Worm (Caenorhabditis elegans) whole organism, young adult: Measurements from ENCODE around the gene E02H4.5.

Experiments
- B0336.3 ChIP-seq: fragments of 200-800 bp; sonication (Bioruptor generic); IDR thresholded peaks from 2 replicates; pipeline ENCODE4 v1.3.6; 2022; ENCODE audit warnings: missing genetic modification characterization, missing compliant biosample characterization
- C17E4.6 ChIP-seq: fragments of 200-800 bp; sonication (Bioruptor generic); IDR thresholded peaks from 2 replicates; pipeline ENCODE4 v1.3.6; 2022; ENCODE audit warnings: missing genetic modification reagents, missing genetic modification characterization, missing compliant biosample characterization
- F10E7.11 ChIP-seq: sonication (generic microtip); optimal IDR thresholded peaks from 2 replicates; lab custom pipeline; 2017; ENCODE audit warnings: mild to moderate bottlenecking, missing genetic modification characterization, moderate library complexity, missing compliant biosample characterization
- F22D6.2 ChIP-seq: sonication (generic microtip); optimal IDR thresholded peaks from 2 replicates; lab custom pipeline; 2016; ENCODE audit warnings: mild to moderate bottlenecking, missing genetic modification characterization, missing compliant biosample characterization
- F33H1.4 ChIP-seq: fragments of 200-800 bp; sonication (Bioruptor generic); IDR thresholded peaks from 2 replicates; pipeline ENCODE4 v1.3.6; 2022; ENCODE audit warnings: missing genetic modification reagents, missing genetic modification characterization, missing compliant biosample characterization
- F49E8.2 ChIP-seq: sonication (generic microtip); optimal IDR thresholded peaks from 3 replicates; lab custom pipeline; 2017; ENCODE audit warnings: missing genetic modification characterization, mild to moderate bottlenecking, missing compliant biosample characterization, antibody characterized with exemption, moderate library complexity; ENCODE audit not compliant: insufficient read depth
- F57A8.1 ChIP-seq: fragments of 200-800 bp; sonication (Bioruptor generic); optimal IDR thresholded peaks from 2 replicates; lab custom pipeline; 2018; ENCODE audit warnings: mild to moderate bottlenecking, missing genetic modification characterization, moderate library complexity, missing compliant biosample characterization
- F57C9.4 ChIP-seq: sonication (generic microtip); optimal IDR thresholded peaks from 2 replicates; lab custom pipeline; 2017; ENCODE audit warnings: mild to moderate bottlenecking, missing genetic modification characterization, missing compliant biosample characterization
- K11D2.4 ChIP-seq: fragments of 200-800 bp; sonication (Bioruptor generic); IDR thresholded peaks from 2 replicates; pipeline ENCODE4 v1.3.6; 2022; ENCODE audit warnings: missing genetic modification reagents, missing genetic modification characterization, missing compliant biosample characterization
- K12H6.12 ChIP-seq: fragments of 200-800 bp; sonication (Bioruptor generic); optimal IDR thresholded peaks from 2 replicates; lab custom pipeline; 2018; ENCODE audit warnings: mild to moderate bottlenecking, missing genetic modification characterization, missing compliant biosample characterization
- T07F8.4 ChIP-seq: sonication (generic microtip); optimal IDR thresholded peaks from 2 replicates; lab custom pipeline; 2016; ENCODE audit warnings: mild to moderate bottlenecking, missing genetic modification characterization, moderate library complexity, missing compliant biosample characterization
- Y53F4B.3 ChIP-seq: fragments of 200-800 bp; sonication (Bioruptor generic); IDR thresholded peaks from 2 replicates; pipeline ENCODE4 v1.3.6; 2022; ENCODE audit warnings: missing genetic modification reagents, missing genetic modification characterization, missing compliant biosample characterization
- Y95B8A.8 ChIP-seq: fragments of 200-800 bp; sonication (Bioruptor generic); IDR thresholded peaks from 2 replicates; pipeline ENCODE4 v1.3.6; 2022; ENCODE audit warnings: missing genetic modification reagents, missing genetic modification characterization, missing compliant biosample characterization
- aptf-3 ChIP-seq: fragments of 200-800 bp; sonication (Bioruptor generic); IDR thresholded peaks from 2 replicates; pipeline ENCODE4 v1.3.6; 2022; ENCODE audit warnings: missing genetic modification characterization, missing compliant biosample characterization
- atf-7 ChIP-seq: sonication (generic microtip); optimal IDR thresholded peaks from 2 replicates; lab custom pipeline; 2017; ENCODE audit warnings: mild to moderate bottlenecking, missing genetic modification characterization, missing compliant biosample characterization
- athp-1 ChIP-seq: sonication (generic microtip); optimal IDR thresholded peaks from 2 replicates; lab custom pipeline; 2017; ENCODE audit warnings: mild to moderate bottlenecking, missing genetic modification characterization, missing compliant biosample characterization
- attf-3 ChIP-seq: fragments of 200-800 bp; sonication (Bioruptor generic); conservative IDR thresholded peaks from 2 replicates; pipeline ENCODE4 v1.3.6; 2022; ENCODE audit warnings: missing genetic modification reagents, missing genetic modification characterization, missing compliant biosample characterization
- attf-5 ChIP-seq: fragments of 200-800 bp; sonication (Bioruptor generic); optimal IDR thresholded peaks from 2 replicates; lab custom pipeline; 2018; ENCODE audit warnings: mild to moderate bottlenecking, missing genetic modification characterization, missing compliant biosample characterization
- attf-6 ChIP-seq: fragments of 200-800 bp; sonication (Bioruptor generic); IDR thresholded peaks from 2 replicates; pipeline ENCODE4 v1.3.6; 2022; ENCODE audit warnings: missing genetic modification reagents, missing genetic modification characterization, missing compliant biosample characterization
- bed-1 ChIP-seq: fragments of 200-800 bp; sonication (Bioruptor generic); IDR thresholded peaks from 2 replicates; pipeline ENCODE4 v1.3.6; 2022; ENCODE audit warnings: missing genetic modification reagents, missing genetic modification characterization, missing compliant biosample characterization
- ceh-100 ChIP-seq: fragments of 200-800 bp; sonication (Bioruptor generic); IDR thresholded peaks from 2 replicates; pipeline ENCODE4 v1.3.6; 2022; ENCODE audit warnings: missing genetic modification reagents, missing genetic modification characterization, missing compliant biosample characterization
- ceh-91 ChIP-seq: fragments of 200-800 bp; sonication (Bioruptor generic); IDR thresholded peaks from 2 replicates; pipeline ENCODE4 v1.3.6; 2022; ENCODE audit warnings: missing genetic modification reagents, missing genetic modification characterization, missing compliant biosample characterization
- chd-7 ChIP-seq: sonication (generic microtip); optimal IDR thresholded peaks from 2 replicates; lab custom pipeline; 2016; ENCODE audit warnings: mild to moderate bottlenecking, missing genetic modification characterization, moderate library complexity, missing compliant biosample characterization
- die-1 ChIP-seq: sonication (generic microtip); optimal IDR thresholded peaks from 2 replicates; lab custom pipeline; 2016; ENCODE audit warnings: missing genotype, mild to moderate bottlenecking, missing genetic modification characterization, missing compliant biosample characterization
- egrh-3 ChIP-seq: fragments of 200-800 bp; sonication (Bioruptor generic); IDR thresholded peaks from 2 replicates; pipeline ENCODE4 v1.3.6; 2022; ENCODE audit warnings: missing genetic modification reagents, missing genetic modification characterization, missing compliant biosample characterization
- hmg-1.2 ChIP-seq: fragments of 200-800 bp; sonication (Bioruptor generic); IDR thresholded peaks from 2 replicates; pipeline ENCODE4 v1.3.6; 2022; ENCODE audit warnings: missing genetic modification reagents, missing genetic modification characterization, missing compliant biosample characterization
- hmg-20 ChIP-seq: fragments of 200-800 bp; sonication (Bioruptor generic); IDR thresholded peaks from 2 replicates; pipeline ENCODE4 v1.3.6; 2022; ENCODE audit warnings: missing genetic modification reagents, missing genetic modification characterization, missing compliant biosample characterization
- hsf-1 ChIP-seq: fragments of 200-800 bp; sonication (Bioruptor generic); IDR thresholded peaks from 2 replicates; pipeline ENCODE4 v1.3.6; 2022; ENCODE audit warnings: missing genetic modification reagents, missing genetic modification characterization, missing compliant biosample characterization
- lin-35 ChIP-seq, 3 experiments: fragments of 150-350 bp in 2 of 3; sonication (generic microtip) in 1 of 3; optimal IDR thresholded peaks; 2 replicates each; lab custom pipeline; 2014 to 2018; ENCODE audit warnings: missing biosample characterization in 3 of 3, missing genetic modification characterization in 3 of 3, missing genetic modification reagents in 3 of 3
- lin-40 ChIP-seq: sonication (generic microtip); optimal IDR thresholded peaks from 2 replicates; lab custom pipeline; 2016; ENCODE audit warnings: missing genetic modification characterization, mild to moderate bottlenecking, missing compliant biosample characterization, missing genotype, missing genetic modification reagents
- lin-54 ChIP-seq: fragments of 200-800 bp; sonication (Bioruptor generic); optimal IDR thresholded peaks from 2 replicates; lab custom pipeline; 2018; ENCODE audit warnings: mild to moderate bottlenecking, missing genetic modification characterization, missing compliant biosample characterization
- lsy-27 ChIP-seq: sonication (generic microtip); optimal IDR thresholded peaks from 2 replicates; lab custom pipeline; 2017; ENCODE audit warnings: missing genetic modification characterization, mild to moderate bottlenecking, missing compliant biosample characterization, antibody characterized with exemption, missing genotype, borderline replicate concordance; ENCODE audit not compliant: insufficient read depth
- madf-10 ChIP-seq: sonication (generic microtip); optimal IDR thresholded peaks from 2 replicates; lab custom pipeline; 2016; ENCODE audit warnings: mild to moderate bottlenecking, missing genetic modification characterization, missing compliant biosample characterization
- madf-6 ChIP-seq: fragments of 200-800 bp; sonication (Bioruptor generic); IDR thresholded peaks from 2 replicates; pipeline ENCODE4 v1.3.6; 2022; ENCODE audit warnings: missing genetic modification reagents, missing genetic modification characterization, missing compliant biosample characterization
- mcd-1 ChIP-seq: fragments of 200-800 bp; sonication (Bioruptor generic); IDR thresholded peaks from 2 replicates; pipeline ENCODE4 v1.3.6; 2022; ENCODE audit warnings: missing genetic modification reagents, missing genetic modification characterization, missing compliant biosample characterization
- nfya-1 ChIP-seq: sonication (generic microtip); optimal IDR thresholded peaks from 2 replicates; lab custom pipeline; 2017; ENCODE audit warnings: antibody characterized with exemption, missing compliant biosample characterization, missing genetic modification characterization, borderline replicate concordance; ENCODE audit not compliant: insufficient read depth
- nfya-2 ChIP-seq: fragments of 200-800 bp; sonication (Bioruptor generic); IDR thresholded peaks from 2 replicates; pipeline ENCODE4 v1.3.6; 2022; ENCODE audit warnings: missing genetic modification reagents, missing genetic modification characterization, missing compliant biosample characterization
- nhr-179 ChIP-seq: sonication (generic microtip); optimal IDR thresholded peaks from 2 replicates; lab custom pipeline; 2016; ENCODE audit warnings: mild to moderate bottlenecking, missing genetic modification characterization, missing compliant biosample characterization
- nhr-27 ChIP-seq: fragments of 200-800 bp; sonication (Bioruptor generic); optimal IDR thresholded peaks from 2 replicates; lab custom pipeline; 2018; ENCODE audit warnings: mild to moderate bottlenecking, missing genetic modification characterization, moderate library complexity, missing compliant biosample characterization
- pha-4 ChIP-seq: fragments of 150-350 bp; sonication (generic microtip); optimal IDR thresholded peaks from 2 replicates; lab custom pipeline; 2014; ENCODE audit warnings: missing biosample characterization, missing genetic modification reagents, missing genetic modification characterization
- rcor-1 ChIP-seq: fragments of 200-800 bp; sonication (Bioruptor generic); IDR thresholded peaks from 2 replicates; pipeline ENCODE4 v1.3.6; 2022; ENCODE audit warnings: missing genetic modification reagents, missing genetic modification characterization, missing compliant biosample characterization
- sea-2 ChIP-seq: fragments of 200-800 bp; sonication (Bioruptor generic); IDR thresholded peaks from 2 replicates; pipeline ENCODE4 v1.3.6; 2022; ENCODE audit warnings: missing genetic modification characterization, missing compliant biosample characterization
- snpc-1.3 ChIP-seq: sonication (generic microtip); optimal IDR thresholded peaks from 2 replicates; lab custom pipeline; 2017; ENCODE audit warnings: missing genetic modification characterization, mild to moderate bottlenecking, missing compliant biosample characterization, antibody characterized with exemption, moderate library complexity, missing genotype, missing genetic modification reagents; ENCODE audit not compliant: insufficient read depth
- snpc-3.4 ChIP-seq: sonication (generic microtip); optimal IDR thresholded peaks from 2 replicates; lab custom pipeline; 2017; ENCODE audit warnings: missing genetic modification characterization, mild to moderate bottlenecking, missing compliant biosample characterization, antibody characterized with exemption, moderate library complexity, missing genotype, missing genetic modification reagents
- snpc-4 ChIP-seq, 5 experiments: fragments of 150-350 bp in 1 of 5; sonication (generic microtip) in 4 of 5; optimal IDR thresholded peaks; 2 replicates each; lab custom pipeline; 2014 to 2018; ENCODE audit warnings: missing genetic modification characterization in 5 of 5, missing biosample characterization in 3 of 5, antibody characterized with exemption in 2 of 5, mild to moderate bottlenecking in 2 of 5, missing compliant biosample characterization in 2 of 5, missing genotype in 2 of 5, moderate library complexity in 2 of 5, missing genetic modification reagents in 1 of 5
- tlf-1 ChIP-seq: fragments of 200-800 bp; sonication (Bioruptor generic); optimal IDR thresholded peaks from 2 replicates; lab custom pipeline; 2018; ENCODE audit warnings: mild to moderate bottlenecking, missing genetic modification characterization, missing compliant biosample characterization
- zim-3 ChIP-seq: sonication (generic microtip); optimal IDR thresholded peaks from 2 replicates; lab custom pipeline; 2017; ENCODE audit warnings: mild to moderate bottlenecking, missing genetic modification characterization, moderate library complexity, missing compliant biosample characterization
- ztf-6 ChIP-seq: fragments of 200-800 bp; sonication (Bioruptor generic); IDR thresholded peaks from 2 replicates; pipeline ENCODE4 v1.3.6; 2022; ENCODE audit warnings: missing genetic modification reagents, missing genetic modification characterization, missing compliant biosample characterization

The E02H4.5 gene

ce11 chrX:14297209-14297608, 42.3 kb upstream of the E02H4.5 start (continued):
- TF ChIP-seq hmg-1.2 (GFP tag; lab: Robert Waterston, UW), result peak; percentile 88
- TF ChIP-seq mcd-1 (GFP tag; lab: Robert Waterston, UW), result peak; percentile 60
- TF ChIP-seq pha-4 (tag; lab: Kevin White, UChicago), result no peak
- TF ChIP-seq F10E7.11, result no peak
- no peak for TF ChIP-seq Y53F4B.3
- TF ChIP-seq lsy-27 (tag; lab: Kevin White, UChicago), result no peak
- TF ChIP-seq madf-6 (GFP tag; lab: Robert Waterston, UW), result no peak
- TF ChIP-seq attf-5, result peak; percentile 75
- no peak; the same call in 1 of the 2 replicates for TF ChIP-seq hmg-20 (GFP tag; lab: Robert Waterston, UW)
- no peak for TF ChIP-seq ceh-100 (GFP tag; lab: Robert Waterston, UW)
- no peak for TF ChIP-seq nfya-2 (GFP tag; lab: Robert Waterston, UW)
- no peak for TF ChIP-seq attf-6
- TF ChIP-seq K12H6.12 (tag; lab: Kevin White, UChicago), result peak; percentile 62
- TF ChIP-seq sea-2 (GFP tag; lab: Robert Waterston, UW), result no peak
- TF ChIP-seq egrh-3 (GFP tag; lab: Robert Waterston, UW), result no peak; the same call in 1 of the 2 replicates
- TF ChIP-seq lin-35 (GFP tag; optimal IDR thresholded peaks at IDR 0.05; lab: Kevin White, UChicago), result no peak
- no peak for TF ChIP-seq F22D6.2 (tag; lab: Kevin White, UChicago)
- no peak for TF ChIP-seq tlf-1
- peak; percentile 36 for TF ChIP-seq madf-10
- TF ChIP-seq attf-3, result no peak
- no peak for TF ChIP-seq nhr-179 (tag; lab: Kevin White, UChicago)
- TF ChIP-seq hsf-1 (GFP tag; lab: Robert Waterston, UW), result no peak
- TF ChIP-seq snpc-3.4 (tag; lab: Kevin White, UChicago), result no peak
- no peak for TF ChIP-seq nfya-1 (tag; lab: Kevin White, UChicago)
- no peak for TF ChIP-seq F57A8.1
- TF ChIP-seq zim-3 (tag; lab: Kevin White, UChicago), result no peak
- TF ChIP-seq ceh-91 (GFP tag; lab: Robert Waterston, UW), result no peak
- TF ChIP-seq atf-7 (tag; lab: Kevin White, UChicago), result no peak
- peak; percentile 74 for TF ChIP-seq lin-40 (tag; lab: Kevin White, UChicago)
- no peak for TF ChIP-seq C17E4.6 (GFP tag; lab: Robert Waterston, UW)
- peak; percentile 28 for TF ChIP-seq chd-7
- TF ChIP-seq ztf-6 (GFP tag; lab: Robert Waterston, UW), result no peak
- TF ChIP-seq B0336.3 (GFP tag; lab: Robert Waterston, UW), result no peak; the same call in 1 of the 2 replicates
- TF ChIP-seq snpc-1.3 (tag; lab: Kevin White, UChicago), result no peak
- TF ChIP-seq lin-54, result no peak
- no peak for TF ChIP-seq athp-1 (tag; lab: Kevin White, UChicago)
- no peak for TF ChIP-seq T07F8.4 (tag; lab: Kevin White, UChicago)
- TF ChIP-seq die-1 (tag; lab: Kevin White, UChicago), result peak; percentile 16
- no peak for TF ChIP-seq snpc-4 (GFP tag; optimal IDR thresholded peaks at IDR 0.05; lab: Kevin White, UChicago)
- no peak for TF ChIP-seq snpc-4 (tag; optimal IDR thresholded peaks at IDR 0.05; lab: Kevin White, UChicago)
- TF ChIP-seq F33H1.4 (GFP tag; lab: Robert Waterston, UW), result no peak
- TF ChIP-seq K11D2.4 (GFP tag; lab: Robert Waterston, UW), result 0 out of 2 replicates have a peak, but pooled peaks have one; percentile 29
- no peak for TF ChIP-seq bed-1 (GFP tag; lab: Robert Waterston, UW)
- TF ChIP-seq nhr-27 (tag; lab: Kevin White, UChicago), result no peak
- no peak for TF ChIP-seq F57C9.4 (tag; lab: Kevin White, UChicago)
- no peak for TF ChIP-seq rcor-1 (GFP tag; lab: Robert Waterston, UW)
- TF ChIP-seq aptf-3 (GFP tag; lab: Robert Waterston, UW), result no peak
- TF ChIP-seq F49E8.2, result no peak
- no peak for TF ChIP-seq Y95B8A.8 (GFP tag; lab: Robert Waterston, UW)
